Fruit fly (Drosophila melanogaster) whole organism, embryonic: Measurements from ENCODE around the gene Nadsyn.
A peak's percentile ranks its signal among the peaks of the same experiment; 100 is the strongest.

Source experiments
- B-H2 ChIP-seq: fragments of 200-800 bp; sonication (Bioruptor generic); optimal IDR thresholded peaks from 2 replicates; lab custom pipeline; 2018; ENCODE audit warnings: missing biosample characterization, mild to moderate bottlenecking, missing genetic modification characterization
- CG10209 ChIP-seq: fragments of 200-800 bp; sonication (Bioruptor generic); optimal IDR thresholded peaks from 3 replicates; lab custom pipeline; 2017; ENCODE audit warnings: missing biosample characterization, mild to moderate bottlenecking, missing genetic modification characterization, missing genetic modification reagents
- CG12071 ChIP-seq: fragments of 200-800 bp; sonication (Bioruptor generic); optimal IDR thresholded peaks from 3 replicates; lab custom pipeline; 2018; ENCODE audit warnings: missing biosample characterization, mild to moderate bottlenecking, missing genetic modification characterization
- CG12391 ChIP-seq: fragments of 200-800 bp; sonication (Bioruptor generic); optimal IDR thresholded peaks from 3 replicates; lab custom pipeline; 2018; ENCODE audit warnings: missing biosample characterization, mild to moderate bottlenecking, missing genetic modification characterization, moderate library complexity
- CG16815 ChIP-seq: fragments of 200-800 bp; sonication (Bioruptor generic); optimal IDR thresholded peaks from 3 replicates; lab custom pipeline; 2017; ENCODE audit warnings: missing biosample characterization, mild to moderate bottlenecking, missing genetic modification characterization
- CG18262 ChIP-seq: fragments of 200-800 bp; optimal IDR thresholded peaks from 3 replicates; lab custom pipeline; 2019; ENCODE audit warnings: missing biosample characterization, mild to moderate bottlenecking, missing genetic modification characterization, moderate library complexity
- CG18599 ChIP-seq: fragments of 200-800 bp; sonication (Bioruptor generic); optimal IDR thresholded peaks from 3 replicates; lab custom pipeline; 2017; ENCODE audit warnings: missing biosample characterization, missing genetic modification characterization, mild to moderate bottlenecking, moderate library complexity, missing genetic modification reagents
- CG18619 ChIP-seq: fragments of 200-800 bp; sonication (Bioruptor generic); optimal IDR thresholded peaks from 3 replicates; lab custom pipeline; 2017; ENCODE audit warnings: missing biosample characterization, mild to moderate bottlenecking, missing genetic modification characterization
- CG18764 ChIP-seq: fragments of 200-800 bp; sonication (Bioruptor generic); optimal IDR thresholded peaks from 3 replicates; lab custom pipeline; 2016; ENCODE audit warnings: missing biosample characterization, missing genetic modification characterization
- CG33213 ChIP-seq: fragments of 200-800 bp; sonication (Bioruptor generic); optimal IDR thresholded peaks from 3 replicates; lab custom pipeline; 2016; ENCODE audit warnings: missing biosample characterization, missing genetic modification characterization
- CG34376 ChIP-seq: fragments of 200-800 bp; sonication (Bioruptor generic); optimal IDR thresholded peaks from 2 replicates; lab custom pipeline; 2018; ENCODE audit warnings: missing biosample characterization, mild to moderate bottlenecking, missing genetic modification characterization
- CG4328 ChIP-seq: fragments of 200-800 bp; sonication (Bioruptor generic); optimal IDR thresholded peaks from 3 replicates; lab custom pipeline; 2017; ENCODE audit warnings: missing biosample characterization, missing genetic modification reagents, missing genetic modification characterization
- CG4617 ChIP-seq: fragments of 200-800 bp; sonication (Bioruptor generic); optimal IDR thresholded peaks from 3 replicates; lab custom pipeline; 2016; ENCODE audit warnings: missing biosample characterization, missing genetic modification characterization, borderline replicate concordance
- CG6175 ChIP-seq: fragments of 200-800 bp; sonication (Bioruptor generic); IDR thresholded peaks from 3 replicates; pipeline ENCODE4 v1.3.6; 2022; ENCODE audit warnings: missing biosample characterization, missing genetic modification characterization
- CG6791 ChIP-seq: fragments of 200-800 bp; sonication (Bioruptor generic); IDR thresholded peaks from 3 replicates; pipeline ENCODE4 v1.3.6; 2022; ENCODE audit warnings: missing biosample characterization, missing genetic modification characterization; ENCODE audit not compliant: partially characterized antibody
- CG8290 ChIP-seq, 3 experiments: fragments of 200-800 bp; sonication (Bioruptor generic); optimal IDR thresholded peaks; 2 replicates each; lab custom pipeline; 2016 to 2019; ENCODE audit warnings: missing biosample characterization in 3 of 3, missing genetic modification characterization in 3 of 3, mild to moderate bottlenecking in 2 of 3, moderate library complexity in 1 of 3
- CG9437 ChIP-seq: fragments of 200-800 bp; sonication (Bioruptor generic); optimal IDR thresholded peaks from 2 replicates; lab custom pipeline; 2018; ENCODE audit warnings: missing biosample characterization, mild to moderate bottlenecking, missing genetic modification characterization
- CTCF ChIP-seq: fragments of 200-800 bp; sonication (Bioruptor generic); optimal IDR thresholded peaks from 2 replicates; lab custom pipeline; 2017; ENCODE audit warnings: missing biosample characterization, mild to moderate bottlenecking, missing genetic modification characterization, moderate library complexity
- Chrac-16 ChIP-seq: fragments of 200-800 bp; sonication (Bioruptor generic); optimal IDR thresholded peaks from 3 replicates; lab custom pipeline; 2016; ENCODE audit warnings: missing biosample characterization, missing genetic modification characterization
- D19B ChIP-seq: fragments of 200-800 bp; sonication (Bioruptor generic); optimal IDR thresholded peaks from 2 replicates; lab custom pipeline; 2017; ENCODE audit warnings: missing biosample characterization, mild to moderate bottlenecking, missing genetic modification characterization
- Doc3 ChIP-seq: fragments of 200-800 bp; sonication (Bioruptor generic); IDR thresholded peaks from 3 replicates; pipeline ENCODE4 v1.3.6; 2022; ENCODE audit warnings: missing biosample characterization, missing genetic modification characterization; ENCODE audit not compliant: partially characterized antibody
- ERR ChIP-seq: fragments of 200-800 bp; sonication (Bioruptor generic); optimal IDR thresholded peaks from 2 replicates; lab custom pipeline; 2016; ENCODE audit warnings: missing biosample characterization, missing genetic modification characterization
- Eip74EF ChIP-seq, 2 experiments: fragments of 200-800 bp in 1 of 2; fragments of >200 bp in 1 of 2; sonication (Bioruptor generic) in 1 of 2; optimal IDR thresholded peaks; 2 replicates each; lab custom pipeline; 2017 to 2019; ENCODE audit warnings: missing biosample characterization in 2 of 2, missing genetic modification characterization in 2 of 2, mild to moderate bottlenecking in 1 of 2, moderate library complexity in 1 of 2
- Gsc ChIP-seq: fragments of 200-800 bp; sonication (Bioruptor generic); IDR thresholded peaks from 2 replicates; pipeline ENCODE4 v1.3.6; 2022; ENCODE audit warnings: missing biosample characterization, missing genetic modification characterization
- Hr51 ChIP-seq, 2 experiments: fragments of 200-800 bp; sonication (Bioruptor generic); optimal IDR thresholded peaks; 2 replicates in 1 of 2; 3 replicates in 1 of 2; lab custom pipeline; 2016 to 2018; ENCODE audit warnings: missing biosample characterization in 2 of 2, missing genetic modification characterization in 2 of 2, mild to moderate bottlenecking in 1 of 2, moderate library complexity in 1 of 2
- MBD-R2 ChIP-seq: fragments of 200-800 bp; sonication (Bioruptor generic); IDR thresholded peaks from 2 replicates; pipeline ENCODE4 v1.3.6; 2022; ENCODE audit warnings: missing biosample characterization, missing genetic modification characterization
- Mes4 ChIP-seq: fragments of 200-800 bp; sonication (Bioruptor generic); optimal IDR thresholded peaks from 2 replicates; lab custom pipeline; 2016; ENCODE audit warnings: missing biosample characterization, missing genetic modification characterization
- NFAT ChIP-seq: fragments of 200-800 bp; sonication (Bioruptor generic); IDR thresholded peaks from 2 replicates; pipeline ENCODE4 v1.3.6; 2022; ENCODE audit warnings: missing biosample characterization, missing genetic modification characterization
- NK7.1 ChIP-seq: fragments of 200-800 bp; sonication (Bioruptor generic); optimal IDR thresholded peaks from 3 replicates; lab custom pipeline; 2016; ENCODE audit warnings: missing biosample characterization, missing genetic modification characterization
- Pdp1 ChIP-seq, 2 experiments: fragments of 200-800 bp; sonication (Bioruptor generic); optimal IDR thresholded peaks; 3 replicates each; lab custom pipeline; 2016; ENCODE audit warnings: missing biosample characterization in 2 of 2, missing genetic modification characterization in 2 of 2, mild to moderate bottlenecking in 1 of 2, moderate library complexity in 1 of 2
- Sox102F ChIP-seq: fragments of 200-800 bp; sonication (Bioruptor generic); optimal IDR thresholded peaks from 2 replicates; lab custom pipeline; 2018; ENCODE audit warnings: missing biosample characterization, mild to moderate bottlenecking, missing genetic modification characterization, moderate library complexity
- Sry-β ChIP-seq: fragments of 200-800 bp; sonication (Bioruptor generic); optimal IDR thresholded peaks from 2 replicates; lab custom pipeline; 2018; ENCODE audit warnings: missing biosample characterization, mild to moderate bottlenecking, missing genetic modification characterization, moderate library complexity
- Trl ChIP-seq, 3 experiments: fragments of >200 bp in 2 of 3; fragments of 200-800 bp in 1 of 3; sonication (Bioruptor generic) in 1 of 3; optimal IDR thresholded peaks; 2 replicates in 1 of 3; 3 replicates in 2 of 3; lab custom pipeline; 2016 to 2017; ENCODE audit warnings: missing biosample characterization in 1 of 3, missing genetic modification characterization in 1 of 3
- Usf ChIP-seq: fragments of 200-800 bp; sonication (Bioruptor generic); optimal IDR thresholded peaks from 2 replicates; lab custom pipeline; 2017; ENCODE audit warnings: missing genotype, missing biosample characterization, missing genetic modification characterization
- al ChIP-seq: fragments of 200-800 bp; sonication (Bioruptor generic); IDR thresholded peaks from 2 replicates; pipeline ENCODE4 v1.3.6; 2022; ENCODE audit warnings: missing biosample characterization, missing genetic modification characterization
- br ChIP-seq: fragments of >200 bp; optimal IDR thresholded peaks from 2 replicates; lab custom pipeline; 2017
- crp ChIP-seq, 2 experiments: fragments of 200-800 bp; sonication (Bioruptor generic); optimal IDR thresholded peaks; 2 replicates in 1 of 2; 3 replicates in 1 of 2; lab custom pipeline; 2017; ENCODE audit warnings: missing biosample characterization in 2 of 2, missing genetic modification characterization in 2 of 2, mild to moderate bottlenecking in 1 of 2, moderate library complexity in 1 of 2
- dm ChIP-seq: fragments of 200-800 bp; sonication (Bioruptor generic); optimal IDR thresholded peaks from 3 replicates; lab custom pipeline; 2016; ENCODE audit warnings: missing biosample characterization, missing genetic modification characterization
- fd64A ChIP-seq: fragments of 200-800 bp; sonication (Bioruptor generic); optimal IDR thresholded peaks from 3 replicates; lab custom pipeline; 2018; ENCODE audit warnings: missing biosample characterization, mild to moderate bottlenecking, missing genetic modification characterization
- kay ChIP-seq: fragments of 200-800 bp; sonication (Bioruptor generic); optimal IDR thresholded peaks from 2 replicates; lab custom pipeline; 2016; ENCODE audit warnings: missing biosample characterization, missing genetic modification characterization
- odd ChIP-seq: fragments of 200-800 bp; sonication (Bioruptor generic); optimal IDR thresholded peaks from 2 replicates; lab custom pipeline; 2017; ENCODE audit warnings: missing biosample characterization, mild to moderate bottlenecking, missing genetic modification characterization
- org-1 ChIP-seq: fragments of 200-800 bp; sonication (Bioruptor generic); optimal IDR thresholded peaks from 2 replicates; lab custom pipeline; 2017; ENCODE audit warnings: missing biosample characterization, missing genetic modification characterization
- pfk ChIP-seq: fragments of 200-800 bp; sonication (Bioruptor generic); optimal IDR thresholded peaks from 2 replicates; lab custom pipeline; 2018; ENCODE audit warnings: missing biosample characterization, mild to moderate bottlenecking, missing genetic modification characterization, moderate library complexity
- slbo ChIP-seq: fragments of 200-800 bp; sonication (Bioruptor generic); IDR thresholded peaks from 2 replicates; pipeline ENCODE4 v1.3.6; 2022; ENCODE audit warnings: missing biosample characterization, missing genetic modification characterization
- so ChIP-seq: fragments of 200-800 bp; sonication (Bioruptor generic); IDR thresholded peaks from 3 replicates; pipeline ENCODE4 v1.3.6; 2022; ENCODE audit warnings: missing biosample characterization, missing genetic modification characterization
- sob ChIP-seq: fragments of 200-800 bp; sonication (Bioruptor generic); IDR thresholded peaks from 2 replicates; pipeline ENCODE4 v1.3.6; 2022; ENCODE audit warnings: missing biosample characterization, missing genetic modification characterization
- stc ChIP-seq: fragments of 200-800 bp; sonication (Bioruptor generic); IDR thresholded peaks from 2 replicates; pipeline ENCODE4 v1.3.6; 2022; ENCODE audit warnings: missing biosample characterization, missing genetic modification characterization
- sug ChIP-seq: fragments of 200-800 bp; optimal IDR thresholded peaks from 2 replicates; lab custom pipeline; 2019; ENCODE audit warnings: missing biosample characterization, mild to moderate bottlenecking, missing genetic modification characterization, moderate library complexity
- usp ChIP-seq: fragments of >200 bp; optimal IDR thresholded peaks from 2 replicates; lab custom pipeline; 2017; ENCODE audit warnings: missing biosample characterization, missing genetic modification characterization
- zfh2 ChIP-seq: fragments of 200-800 bp; sonication (Bioruptor generic); optimal IDR thresholded peaks from 2 replicates; lab custom pipeline; 2016; ENCODE audit warnings: missing biosample characterization, missing genetic modification characterization

Gene Nadsyn

dm6 chrX:13752543-13753046 is 34.5 kb upstream of the Nadsyn start (continued):
- TF ChIP-seq CG18599 (GFP tag; lab: Kevin White, UChicago): peak; percentile 15
- TF ChIP-seq br: no peak
- TF ChIP-seq crp (GFP tag; optimal IDR thresholded peaks at IDR 0.05; lab: Kevin White, UChicago): no peak
- no peak for TF ChIP-seq zfh2 (GFP tag; lab: Kevin White, UChicago)
- no peak for TF ChIP-seq Chrac-16 (GFP tag; lab: Kevin White, UChicago)
- TF ChIP-seq CG6791 (GFP tag; lab: Robert Waterston, UW): no peak
- peak; percentile 74 for TF ChIP-seq ERR (GFP tag; lab: Kevin White, UChicago)
- TF ChIP-seq al (GFP tag; lab: Robert Waterston, UW): no peak
- no peak for TF ChIP-seq sob
- no peak for TF ChIP-seq Usf (GFP tag; lab: Kevin White, UChicago)
- TF ChIP-seq so (GFP tag; lab: Robert Waterston, UW): no peak
- no peak for TF ChIP-seq D19B (GFP tag; lab: Kevin White, UChicago)
- TF ChIP-seq kay (GFP tag; lab: Kevin White, UChicago): no peak
- TF ChIP-seq Doc3 (GFP tag; lab: Robert Waterston, UW): no peak
- TF ChIP-seq CG18619: peak; percentile 6
- TF ChIP-seq Gsc (GFP tag; lab: Robert Waterston, UW): no peak
- no peak for TF ChIP-seq Eip74EF (GFP tag; optimal IDR thresholded peaks at IDR 0.05; lab: Kevin White, UChicago)
- TF ChIP-seq odd: no peak
- no peak for TF ChIP-seq CG16815 (GFP tag; lab: Kevin White, UChicago)
- TF ChIP-seq slbo (GFP tag; lab: Robert Waterston, UW): no peak
- no peak for TF ChIP-seq Sry-β (GFP tag; lab: Kevin White, UChicago)
- no peak for TF ChIP-seq dm (GFP tag; lab: Kevin White, UChicago)
- TF ChIP-seq CG10209 (GFP tag; lab: Kevin White, UChicago): no peak
- TF ChIP-seq Trl (optimal IDR thresholded peaks at IDR 0.05; lab: Kevin White, UChicago): no peak
- TF ChIP-seq Trl (GFP tag; optimal IDR thresholded peaks at IDR 0.05; lab: Kevin White, UChicago): no peak
- no peak for TF ChIP-seq usp
- no peak for TF ChIP-seq pfk (GFP tag; lab: Kevin White, UChicago)
- no peak for TF ChIP-seq Mes4 (GFP tag; lab: Kevin White, UChicago)
- TF ChIP-seq Sox102F: no peak
- no peak for TF ChIP-seq NK7.1 (GFP tag; lab: Kevin White, UChicago)
- no peak for TF ChIP-seq CG6175
- peak; percentile 10 for TF ChIP-seq CG12391
- TF ChIP-seq Hr51 (GFP tag; optimal IDR thresholded peaks at IDR 0.05; lab: Kevin White, UChicago): peak in 1 of 2 experiments; percentile 0
- no peak for TF ChIP-seq CG4617 (GFP tag; lab: Kevin White, UChicago)
- TF ChIP-seq, all 482 proteins: peak for 35

- TF ChIP-seq CG12071 (GFP tag; lab: Kevin White, UChicago) (peak; percentile 10), sug (tag; lab: Kevin White, UChicago) (peak; percentile 95), Pdp1 (GFP tag; optimal IDR thresholded peaks at IDR 0.05; lab: Kevin White, UChicago) (peak in 1 of 2 experiments; percentile 75), CG33213 (GFP tag; lab: Kevin White, UChicago) (no peak), NFAT (GFP tag; lab: Robert Waterston, UW) (0 out of 2 replicates have a peak, but pooled peaks have one; percentile 3), CG18262 (tag; lab: Kevin White, UChicago) (no peak), CG34376 (GFP tag; lab: Kevin White, UChicago) (peak; percentile 46), CG9437 (GFP tag; lab: Kevin White, UChicago) (peak; percentile 19), so (GFP tag; lab: Robert Waterston, UW) (peak; percentile 9; the same call in 1 of the 3 replicates), CTCF (no peak), fd64A (GFP tag; lab: Kevin White, UChicago) (peak; percentile 45), CG4328 (GFP tag; lab: Kevin White, UChicago) (peak; percentile 54), CG18764 (GFP tag; lab: Kevin White, UChicago) (no peak), stc (0 out of 2 replicates have a peak, but pooled peaks have one; percentile 5), CG8290 (GFP tag; optimal IDR thresholded peaks at IDR 0.05; lab: Kevin White, UChicago) (no peak), CG8290 (tag; optimal IDR thresholded peaks at IDR 0.05; lab: Kevin White, UChicago) (peak in 1 of 2 experiments; percentile 54), B-H2 (GFP tag; lab: Kevin White, UChicago) (peak; percentile 68), MBD-R2 (no peak), org-1 (GFP tag; lab: Kevin White, UChicago) (peak; percentile 13), D19B (GFP tag; lab: Kevin White, UChicago) (no peak)
Observed at dm6 chrX:13749873-13750241, 31.8 kb upstream of the Nadsyn start.
